Fruit fly (Drosophila melanogaster) Kc167 (cell line): ENCODE data around the gene CG1024.
A peak's percentile ranks its signal among the peaks of the same experiment; 100 is the strongest.

Experiments used
- Myc ChIP-seq: fragments of >200 bp; optimal IDR thresholded peaks from 2 replicates; lab custom pipeline; 2017; ENCODE audit warnings: missing external identifiers
- Sin3A ChIP-seq: fragments of >200 bp; optimal IDR thresholded peaks from 2 replicates; lab custom pipeline; 2018; ENCODE audit warnings: missing external identifiers
- h ChIP-seq: fragments of >200 bp; optimal IDR thresholded peaks from 3 replicates; lab custom pipeline; 2018; ENCODE audit warnings: missing external identifiers
- insv ChIP-seq: fragments of >200 bp; optimal IDR thresholded peaks from 3 replicates; lab custom pipeline; 2018; ENCODE audit warnings: missing external identifiers
- psq ChIP-seq: fragments of >200 bp; optimal IDR thresholded peaks from 2 replicates; lab custom pipeline; 2017; ENCODE audit warnings: missing external identifiers
- ttk ChIP-seq: sonication (Bioruptor generic); optimal IDR thresholded peaks from 2 replicates; lab custom pipeline; 2017; ENCODE audit warnings: missing external identifiers

The CG1024 gene

dm6 chr3R:6405674-6406565 is 25.8 kb upstream of the CG1024 start, which contains the start of gene Dmtn:
TSS of gene Dmtn (minus strand) at chr3R:6405895.
- TF ChIP-seq psq (lab: Kevin White, UChicago) (peak; percentile 86), ttk (lab: Kevin White, UChicago) (no peak)

- TF ChIP-seq Myc (lab: Kevin White, UChicago) (no peak), psq (lab: Kevin White, UChicago) (no peak), h (lab: Kevin White, UChicago) (no peak), insv (lab: Kevin White, UChicago) (no peak), Sin3A (lab: Kevin White, UChicago) (no peak), ttk (lab: Kevin White, UChicago) (no peak)
Observed at dm6 chr3R:6405239-6405638, 25.1 kb upstream of the CG1024 start.

- TF ChIP-seq h (lab: Kevin White, UChicago): no peak
- no peak for TF ChIP-seq Myc (lab: Kevin White, UChicago)
- no peak for TF ChIP-seq psq (lab: Kevin White, UChicago)
- TF ChIP-seq ttk (lab: Kevin White, UChicago): no peak
- no peak for TF ChIP-seq insv (lab: Kevin White, UChicago)
- TF ChIP-seq Sin3A (lab: Kevin White, UChicago): no peak
Observed at dm6 chr3R:6404174-6404573, 24.0 kb upstream of the CG1024 start.

- TF ChIP-seq insv (lab: Kevin White, UChicago) (no peak), h (lab: Kevin White, UChicago) (no peak), Sin3A (lab: Kevin White, UChicago) (no peak), ttk (lab: Kevin White, UChicago) (no peak), psq (lab: Kevin White, UChicago) (no peak), Myc (lab: Kevin White, UChicago) (no peak)
Observed at dm6 chr3R:6403674-6404073, 23.5 kb upstream of the CG1024 start.

dm6 chr3R:6402522-6403171 is 22.5 kb upstream of the CG1024 start:
- no peak for TF ChIP-seq h (lab: Kevin White, UChicago)
- TF ChIP-seq Sin3A (lab: Kevin White, UChicago): no peak
- no peak for TF ChIP-seq insv (lab: Kevin White, UChicago)

dm6 chr3R:6401522-6401844 is 21.4 kb upstream of the CG1024 start:
- TF ChIP-seq Myc (lab: Kevin White, UChicago): no peak

dm6 chr3R:6400710-6401521 is 20.8 kb upstream of the CG1024 start:
- no peak for TF ChIP-seq psq (lab: Kevin White, UChicago)
- no peak for TF ChIP-seq ttk (lab: Kevin White, UChicago)
- TF ChIP-seq Sin3A (lab: Kevin White, UChicago): no peak
- TF ChIP-seq h (lab: Kevin White, UChicago): no peak
- TF ChIP-seq Myc (lab: Kevin White, UChicago): no peak
- no peak for TF ChIP-seq insv (lab: Kevin White, UChicago)

dm6 chr3R:6399752-6400151 is 19.6 kb upstream of the CG1024 start:
- TF ChIP-seq insv (lab: Kevin White, UChicago) (no peak), h (lab: Kevin White, UChicago) (no peak), psq (lab: Kevin White, UChicago) (no peak), Myc (lab: Kevin White, UChicago) (no peak), ttk (lab: Kevin White, UChicago) (no peak), Sin3A (lab: Kevin White, UChicago) (no peak)

dm6 chr3R:6399289-6399688 is 19.2 kb upstream of the CG1024 start:
- TF ChIP-seq psq (lab: Kevin White, UChicago) (no peak), h (lab: Kevin White, UChicago) (no peak), ttk (lab: Kevin White, UChicago) (no peak), insv (lab: Kevin White, UChicago) (no peak), Sin3A (lab: Kevin White, UChicago) (no peak), Myc (lab: Kevin White, UChicago) (no peak)

- TF ChIP-seq ttk (lab: Kevin White, UChicago) (no peak), Myc (lab: Kevin White, UChicago) (no peak), h (lab: Kevin White, UChicago) (no peak), psq (lab: Kevin White, UChicago) (no peak), insv (lab: Kevin White, UChicago) (no peak), Sin3A (lab: Kevin White, UChicago) (no peak)
Observed at dm6 chr3R:6397611-6398092, 17.5 kb upstream of the CG1024 start.

- no peak for TF ChIP-seq ttk (lab: Kevin White, UChicago)
- TF ChIP-seq Myc (lab: Kevin White, UChicago): no peak
- TF ChIP-seq insv (lab: Kevin White, UChicago): no peak
- no peak for TF ChIP-seq psq (lab: Kevin White, UChicago)
- no peak for TF ChIP-seq h (lab: Kevin White, UChicago)
- TF ChIP-seq Sin3A (lab: Kevin White, UChicago): no peak
Observed at dm6 chr3R:6396613-6397012, 16.5 kb upstream of the CG1024 start.
